Fruit fly (Drosophila melanogaster): ENCODE measurements around the gene robl62A.

robl62A gene

DNA sequence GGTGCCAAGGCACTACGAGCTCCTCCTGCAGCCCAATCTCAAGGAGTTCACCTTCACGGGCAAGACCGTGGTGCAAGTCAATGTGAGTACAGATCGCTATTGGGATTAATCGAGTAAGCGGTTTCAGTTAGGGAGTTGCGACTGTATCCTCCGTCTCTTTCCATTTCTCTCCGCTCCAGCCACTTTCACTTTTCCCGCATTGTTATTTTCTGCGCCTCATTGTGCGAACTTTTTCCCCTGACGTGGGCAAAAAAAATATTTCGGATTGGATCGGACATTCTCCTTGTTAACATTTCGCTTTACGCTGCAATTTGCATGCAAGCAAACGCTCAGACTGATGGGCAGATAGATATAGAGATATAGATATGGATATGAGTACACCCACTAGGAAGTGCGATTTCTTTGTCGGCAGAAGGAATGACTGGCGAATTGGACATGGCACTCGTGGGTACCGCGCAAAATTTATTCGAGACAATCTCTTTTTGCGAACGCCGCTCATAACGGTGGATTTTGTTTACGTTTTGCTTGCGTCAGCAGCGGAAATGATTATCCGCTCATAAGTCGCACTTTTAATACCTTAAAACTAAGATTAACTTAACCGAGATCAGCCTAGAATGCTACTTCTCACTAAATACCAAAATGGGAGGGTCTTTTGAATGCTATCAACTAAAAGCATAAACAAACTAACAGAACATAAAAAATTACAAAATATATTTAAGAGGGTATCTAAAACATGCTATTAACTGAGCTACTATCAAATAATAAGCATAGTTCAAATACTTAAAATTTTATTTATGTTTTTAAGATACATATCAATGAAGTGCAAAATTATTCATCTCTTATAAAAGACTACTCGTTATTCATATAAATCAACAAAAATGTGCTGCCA is 41.5 kb downstream of the robl62A start:
- TF ChIP-seq rn (GFP tag; IDR thresholded peaks at IDR 0.05) (no peak), CG9948 (tag; optimal IDR thresholded peaks at IDR 0.05) (no peak), CG10348 (GFP tag; IDR thresholded peaks at IDR 0.05) (no peak), Ets98B (GFP tag; IDR thresholded peaks at IDR 0.05) (no peak), CG4496 (GFP tag; IDR thresholded peaks at IDR 0.05) (0 out of 3 replicates have a peak, but pooled peaks have one; percentile 10)

All from whole organism, pupa.